Fruit fly (Drosophila melanogaster) whole organism, embryonic: ENCODE data around the gene CG14017.
A peak's percentile ranks its signal among the peaks of the same experiment; 100 is the strongest.

Experiments
- ATbp ChIP-seq: fragments of 200-800 bp; sonication (Bioruptor generic); optimal IDR thresholded peaks from 2 replicates; lab custom pipeline; 2017; ENCODE audit warnings: missing biosample characterization, mild to moderate bottlenecking, missing genetic modification characterization, missing genetic modification reagents
- Bdp1 ChIP-seq: fragments of 200-800 bp; sonication (Bioruptor generic); optimal IDR thresholded peaks from 3 replicates; lab custom pipeline; 2016; ENCODE audit warnings: missing biosample characterization, missing genetic modification characterization
- CG10543 ChIP-seq: fragments of 200-800 bp; sonication (Bioruptor generic); optimal IDR thresholded peaks from 3 replicates; lab custom pipeline; 2017; ENCODE audit warnings: missing biosample characterization, mild to moderate bottlenecking, missing genetic modification characterization, moderate library complexity
- CG11696 ChIP-seq: fragments of 200-800 bp; sonication (Bioruptor generic); IDR thresholded peaks from 2 replicates; pipeline ENCODE4 v1.3.6; 2022; ENCODE audit warnings: missing biosample characterization, missing genetic modification characterization
- CG13624 ChIP-seq: fragments of 200-800 bp; sonication (Bioruptor generic); optimal IDR thresholded peaks from 2 replicates; lab custom pipeline; 2016; ENCODE audit warnings: missing biosample characterization, missing genetic modification characterization
- CG14860 ChIP-seq: fragments of 200-800 bp; sonication (Bioruptor generic); IDR thresholded peaks from 3 replicates; pipeline ENCODE4 v1.3.6; 2022; ENCODE audit warnings: missing biosample characterization, missing genetic modification characterization; ENCODE audit not compliant: partially characterized antibody
- CG15073 ChIP-seq: fragments of 200-800 bp; sonication (Bioruptor generic); optimal IDR thresholded peaks from 2 replicates; lab custom pipeline; 2016; ENCODE audit warnings: missing biosample characterization, missing genetic modification characterization
- CG1832 ChIP-seq: fragments of 200-800 bp; sonication (Bioruptor generic); optimal IDR thresholded peaks from 2 replicates; lab custom pipeline; 2017; ENCODE audit warnings: missing biosample characterization, mild to moderate bottlenecking, missing genetic modification characterization, inconsistent platforms
- CG2129 ChIP-seq: fragments of 200-800 bp; sonication (Bioruptor generic); IDR thresholded peaks from 2 replicates; pipeline ENCODE4 v1.3.6; 2022; ENCODE audit warnings: missing biosample characterization, missing genetic modification characterization; ENCODE audit not compliant: partially characterized antibody
- CG2202 ChIP-seq: fragments of 200-800 bp; sonication (Bioruptor generic); optimal IDR thresholded peaks from 2 replicates; lab custom pipeline; 2018; ENCODE audit warnings: missing biosample characterization, mild to moderate bottlenecking, missing genetic modification characterization
- CG30020 ChIP-seq: fragments of 200-800 bp; optimal IDR thresholded peaks from 2 replicates; lab custom pipeline; 2019; ENCODE audit warnings: missing biosample characterization, mild to moderate bottlenecking, missing genetic modification characterization, moderate library complexity
- CG30431 ChIP-seq: fragments of 200-800 bp; sonication (Bioruptor generic); optimal IDR thresholded peaks from 2 replicates; lab custom pipeline; 2017; ENCODE audit warnings: missing biosample characterization, missing genetic modification characterization
- CG32532 ChIP-seq: fragments of 200-800 bp; sonication (Bioruptor generic); IDR thresholded peaks from 2 replicates; pipeline ENCODE4 v1.3.6; 2022; ENCODE audit warnings: missing biosample characterization, missing genetic modification characterization
- CG32767 ChIP-seq: fragments of 200-800 bp; sonication (Bioruptor generic); IDR thresholded peaks from 2 replicates; pipeline ENCODE4 v1.3.6; 2022; ENCODE audit warnings: missing biosample characterization, missing genetic modification characterization
- CG32772 ChIP-seq: fragments of 200-800 bp; sonication (Bioruptor generic); IDR thresholded peaks from 2 replicates; pipeline ENCODE4 v1.3.6; 2022; ENCODE audit warnings: missing biosample characterization, missing genetic modification characterization
- CG3281 ChIP-seq: fragments of 200-800 bp; sonication (Bioruptor generic); optimal IDR thresholded peaks from 3 replicates; lab custom pipeline; 2017; ENCODE audit warnings: missing biosample characterization, mild to moderate bottlenecking, missing genetic modification characterization
- CG34224 ChIP-seq: fragments of 200-800 bp; sonication (Bioruptor generic); IDR thresholded peaks from 3 replicates; pipeline ENCODE4 v1.3.6; 2022; ENCODE audit warnings: missing biosample characterization, missing genetic modification characterization; ENCODE audit not compliant: partially characterized antibody
- CG5245 ChIP-seq: fragments of 200-800 bp; sonication (Bioruptor generic); optimal IDR thresholded peaks from 3 replicates; lab custom pipeline; 2016; ENCODE audit warnings: missing biosample characterization, missing genetic modification characterization
- CG7839 ChIP-seq: fragments of 200-800 bp; sonication (Bioruptor generic); optimal IDR thresholded peaks from 3 replicates; lab custom pipeline; 2018; ENCODE audit warnings: missing biosample characterization, mild to moderate bottlenecking, missing genetic modification characterization, moderate library complexity
- CG7963 ChIP-seq: fragments of 200-800 bp; sonication (Bioruptor generic); IDR thresholded peaks from 3 replicates; pipeline ENCODE4 v1.3.6; 2022; ENCODE audit warnings: missing biosample characterization, missing genetic modification characterization; ENCODE audit not compliant: partially characterized antibody
- CG8924 ChIP-seq: fragments of 200-800 bp; optimal IDR thresholded peaks from 3 replicates; lab custom pipeline; 2019; ENCODE audit warnings: missing biosample characterization, mild to moderate bottlenecking, missing genetic modification characterization, moderate library complexity
- Dref ChIP-seq: fragments of 200-800 bp; sonication (Bioruptor generic); IDR thresholded peaks from 2 replicates; pipeline ENCODE4 v1.3.6; 2022; ENCODE audit warnings: missing biosample characterization, missing genetic modification characterization
- Ets97D ChIP-seq: fragments of 200-800 bp; sonication (Bioruptor generic); optimal IDR thresholded peaks from 3 replicates; lab custom pipeline; 2016; ENCODE audit warnings: missing biosample characterization, missing genetic modification characterization
- HLHmδ ChIP-seq: fragments of 200-800 bp; sonication (Bioruptor generic); optimal IDR thresholded peaks from 2 replicates; lab custom pipeline; 2018; ENCODE audit warnings: missing biosample characterization, mild to moderate bottlenecking, missing genetic modification characterization, moderate library complexity
- Hr51 ChIP-seq, 2 experiments: fragments of 200-800 bp; sonication (Bioruptor generic); optimal IDR thresholded peaks; 2 replicates in 1 of 2; 3 replicates in 1 of 2; lab custom pipeline; 2016 to 2018; ENCODE audit warnings: missing biosample characterization in 2 of 2, missing genetic modification characterization in 2 of 2, mild to moderate bottlenecking in 1 of 2, moderate library complexity in 1 of 2
- NK7.1 ChIP-seq: fragments of 200-800 bp; sonication (Bioruptor generic); optimal IDR thresholded peaks from 3 replicates; lab custom pipeline; 2016; ENCODE audit warnings: missing biosample characterization, missing genetic modification characterization
- Pdp1 ChIP-seq, 2 experiments: fragments of 200-800 bp; sonication (Bioruptor generic); optimal IDR thresholded peaks; 3 replicates each; lab custom pipeline; 2016; ENCODE audit warnings: missing biosample characterization in 2 of 2, missing genetic modification characterization in 2 of 2, mild to moderate bottlenecking in 1 of 2, moderate library complexity in 1 of 2
- Ptx1 ChIP-seq: fragments of 200-800 bp; sonication (Bioruptor generic); IDR thresholded peaks from 2 replicates; pipeline ENCODE4 v1.3.6; 2022; ENCODE audit warnings: missing biosample characterization, missing genetic modification characterization
- Sry-β ChIP-seq: fragments of 200-800 bp; sonication (Bioruptor generic); optimal IDR thresholded peaks from 2 replicates; lab custom pipeline; 2018; ENCODE audit warnings: missing biosample characterization, mild to moderate bottlenecking, missing genetic modification characterization, moderate library complexity
- Taf1 ChIP-seq: fragments of 200-800 bp; sonication (Bioruptor generic); IDR thresholded peaks from 2 replicates; pipeline ENCODE4 v1.3.6; 2022; ENCODE audit warnings: missing biosample characterization, missing genetic modification characterization
- ara ChIP-seq: fragments of 200-800 bp; sonication (Bioruptor generic); IDR thresholded peaks from 2 replicates; pipeline ENCODE4 v1.3.6; 2022; ENCODE audit warnings: missing biosample characterization, missing genetic modification characterization
- ash1 ChIP-seq: fragments of 200-800 bp; sonication (Bioruptor generic); optimal IDR thresholded peaks from 2 replicates; lab custom pipeline; 2018; ENCODE audit warnings: missing biosample characterization, mild to moderate bottlenecking, missing genetic modification characterization
- btn ChIP-seq: fragments of 200-800 bp; sonication (Bioruptor generic); optimal IDR thresholded peaks from 2 replicates; lab custom pipeline; 2016; ENCODE audit warnings: missing biosample characterization, missing genetic modification characterization
- ems ChIP-seq: fragments of 200-800 bp; sonication (Bioruptor generic); optimal IDR thresholded peaks from 3 replicates; lab custom pipeline; 2016; ENCODE audit warnings: missing biosample characterization, missing genetic modification characterization
- exex ChIP-seq: fragments of 200-800 bp; sonication (Bioruptor generic); optimal IDR thresholded peaks from 4 replicates; lab custom pipeline; 2018; ENCODE audit warnings: missing biosample characterization, mild to moderate bottlenecking, missing genetic modification characterization, moderate library complexity
- eyg ChIP-seq: fragments of 200-800 bp; sonication (Bioruptor generic); optimal IDR thresholded peaks from 3 replicates; lab custom pipeline; 2016; ENCODE audit warnings: missing biosample characterization, missing genetic modification characterization
- knrl ChIP-seq: fragments of 200-800 bp; sonication (Bioruptor generic); IDR thresholded peaks from 3 replicates; pipeline ENCODE4 v1.3.6; 2022; ENCODE audit warnings: missing biosample characterization, missing genetic modification characterization; ENCODE audit not compliant: partially characterized antibody
- pan ChIP-seq, 4 experiments: fragments of >200 bp in 3 of 4; fragments of 200-800 bp in 1 of 4; sonication (Bioruptor generic) in 1 of 4; optimal IDR thresholded peaks in 3 of 4; IDR thresholded peaks in 1 of 4; 2 replicates each; pipeline versions ENCODE4 v1.3.6 to Lab custom; 2017 to 2022; ENCODE audit warnings: missing biosample characterization in 2 of 4, missing genetic modification characterization in 2 of 4, mixed read lengths in 1 of 4
- phol ChIP-seq: fragments of 200-800 bp; sonication (Bioruptor generic); optimal IDR thresholded peaks from 3 replicates; lab custom pipeline; 2018; ENCODE audit warnings: missing biosample characterization, mild to moderate bottlenecking, missing genetic modification characterization, moderate library complexity
- psq ChIP-seq: fragments of 200-800 bp; sonication (Bioruptor generic); optimal IDR thresholded peaks from 2 replicates; lab custom pipeline; 2017; ENCODE audit warnings: missing biosample characterization, missing genetic modification characterization
- pzg ChIP-seq: fragments of 200-800 bp; sonication (Bioruptor generic); optimal IDR thresholded peaks from 3 replicates; lab custom pipeline; 2018; ENCODE audit warnings: missing biosample characterization, mild to moderate bottlenecking, missing genetic modification characterization, moderate library complexity
- so ChIP-seq: fragments of 200-800 bp; sonication (Bioruptor generic); IDR thresholded peaks from 3 replicates; pipeline ENCODE4 v1.3.6; 2022; ENCODE audit warnings: missing biosample characterization, missing genetic modification characterization
- sob ChIP-seq: fragments of 200-800 bp; sonication (Bioruptor generic); IDR thresholded peaks from 2 replicates; pipeline ENCODE4 v1.3.6; 2022; ENCODE audit warnings: missing biosample characterization, missing genetic modification characterization
- ssp ChIP-seq: fragments of 200-800 bp; sonication (Bioruptor generic); IDR thresholded peaks from 2 replicates; pipeline ENCODE4 v1.3.6; 2022; ENCODE audit warnings: missing biosample characterization, missing genetic modification characterization
- tna ChIP-seq: fragments of 200-800 bp; sonication (Bioruptor generic); IDR thresholded peaks from 2 replicates; pipeline ENCODE4 v1.3.6; 2022; ENCODE audit warnings: missing biosample characterization, missing genetic modification characterization; ENCODE audit not compliant: partially characterized antibody
- zfh2 ChIP-seq: fragments of 200-800 bp; sonication (Bioruptor generic); optimal IDR thresholded peaks from 2 replicates; lab custom pipeline; 2016; ENCODE audit warnings: missing biosample characterization, missing genetic modification characterization

Gene CG14017

DNA sequence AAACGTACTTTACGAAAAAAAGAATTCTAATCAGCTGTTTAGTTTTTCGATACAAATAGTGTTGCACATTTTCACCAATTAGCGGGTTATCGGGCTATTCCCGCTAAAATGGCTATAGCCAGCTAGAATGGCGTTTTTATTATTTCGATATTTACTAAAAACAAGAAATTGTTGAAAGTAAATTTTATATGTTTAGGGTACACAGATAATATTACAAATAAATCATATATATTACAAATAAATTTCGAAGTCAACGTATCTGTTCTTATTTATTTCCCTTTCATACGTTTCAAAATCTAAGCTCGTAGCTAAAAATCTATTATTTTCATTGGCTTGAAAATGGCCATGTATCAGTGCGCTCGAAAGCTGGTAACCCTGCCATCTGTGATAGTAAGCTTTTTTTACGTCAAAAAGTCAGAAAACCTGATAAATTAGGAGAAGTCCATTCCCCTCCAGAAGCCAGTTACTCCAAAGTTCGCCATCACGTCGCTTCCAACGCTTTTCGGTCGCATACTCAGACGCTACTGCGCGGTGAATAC lies 33.8 kb upstream of the CG14017 start, which contains the start of the genes CG7382 and cl (continued):
- TF ChIP-seq CG10543, result peak; percentile 57
- TF ChIP-seq CG34224, result no peak
- TF ChIP-seq CG15073 (GFP tag; lab: Kevin White, UChicago), result no peak
- peak; percentile 22 for TF ChIP-seq CG8924 (tag; lab: Kevin White, UChicago)
- no peak for TF ChIP-seq CG3281 (GFP tag; lab: Kevin White, UChicago)
- no peak for TF ChIP-seq so (GFP tag; lab: Robert Waterston, UW)
- TF ChIP-seq knrl, result no peak
- no peak for TF ChIP-seq CG32772 (GFP tag; lab: Robert Waterston, UW)
- TF ChIP-seq phol, result peak; percentile 72
- no peak for TF ChIP-seq ATbp (GFP tag; lab: Kevin White, UChicago)
- TF ChIP-seq CG5245 (GFP tag; lab: Kevin White, UChicago), result no peak
- no peak for TF ChIP-seq CG7963 (GFP tag; lab: Robert Waterston, UW)
- TF ChIP-seq eyg (GFP tag; lab: Kevin White, UChicago), result no peak
- TF ChIP-seq CG2202, result no peak
- TF ChIP-seq tna (GFP tag; lab: Robert Waterston, UW), result no peak
- TF ChIP-seq Dref (GFP tag; lab: Robert Waterston, UW), result peak; percentile 59
- no peak for TF ChIP-seq CG1832 (GFP tag; lab: Kevin White, UChicago)
- TF ChIP-seq btn (GFP tag; lab: Kevin White, UChicago), result no peak
- TF ChIP-seq NK7.1 (GFP tag; lab: Kevin White, UChicago), result no peak
- no peak for TF ChIP-seq ash1 (GFP tag; lab: Kevin White, UChicago)

DNA sequence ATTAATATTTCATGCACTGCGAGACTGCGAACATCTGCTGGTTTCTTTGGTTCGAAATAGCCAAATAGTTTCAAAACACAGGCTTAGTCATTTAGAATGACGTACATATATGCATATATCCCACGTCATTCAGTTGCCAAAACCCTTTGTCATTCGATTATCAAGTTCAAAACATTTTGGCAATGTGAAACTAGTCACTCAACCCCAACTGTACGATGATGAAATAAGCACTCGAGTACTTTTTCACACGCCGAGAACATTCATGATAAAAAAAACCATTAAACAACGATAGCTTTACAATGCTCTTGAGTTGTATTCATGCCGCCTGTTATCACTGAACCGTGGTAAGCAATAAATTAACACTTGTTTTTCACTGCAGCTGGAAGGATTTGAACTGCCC lies 32.9 kb upstream of the CG14017 start:
- TF ChIP-seq Pdp1 (GFP tag; optimal IDR thresholded peaks at IDR 0.05; lab: Kevin White, UChicago), result peak in 1 of 2 experiments; percentile 20
- TF ChIP-seq exex (tag; lab: Kevin White, UChicago), result peak; percentile 33
- TF ChIP-seq pan (optimal IDR thresholded peaks at IDR 0.05; lab: Kevin White, UChicago), result no peak
- TF ChIP-seq pan (GFP tag; optimal IDR thresholded peaks at IDR 0.05 in 1 of 2, IDR thresholded peaks at IDR 0.05 in 1 of 2), result peak in 1 of 2 experiments; percentile 7
- no peak for TF ChIP-seq pzg (GFP tag; lab: Kevin White, UChicago)
- peak; percentile 71 for TF ChIP-seq CG11696
- TF ChIP-seq CG7839, result peak; percentile 11
- TF ChIP-seq HLHmδ (GFP tag; lab: Kevin White, UChicago), result no peak
- no peak for TF ChIP-seq CG30020

DNA sequence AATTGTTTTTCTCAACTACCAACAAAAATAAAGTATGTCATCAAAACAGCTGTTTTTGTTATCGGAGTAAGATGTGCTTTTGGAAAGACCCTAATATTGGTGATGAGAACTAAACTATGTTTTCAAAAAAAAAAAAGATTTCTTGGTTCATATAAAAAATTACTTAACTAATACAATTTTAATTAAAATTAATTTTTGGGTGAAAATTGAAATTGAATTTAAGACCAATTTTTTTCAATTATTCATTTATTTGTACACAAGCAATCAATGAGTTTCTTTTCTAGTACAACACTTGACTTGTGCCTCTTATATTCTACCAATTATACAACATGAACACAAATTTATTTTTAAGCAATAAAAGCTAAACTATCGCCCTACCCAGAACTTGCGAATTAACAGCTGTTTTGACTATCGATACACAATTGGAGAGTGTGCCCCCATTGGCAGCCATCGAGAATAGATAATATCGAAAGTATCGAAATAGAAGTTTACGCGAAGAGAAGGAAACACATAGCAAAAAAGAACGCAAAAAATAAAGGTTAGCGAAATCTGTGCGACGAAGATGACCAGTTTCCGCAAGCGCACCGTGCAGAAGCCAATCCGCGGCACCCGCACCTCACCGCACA lies 29.7 kb upstream of the CG14017 start, which contains the start of the genes Vps52 and Elp4:
Vps52 (minus strand) TSS at position 51 of the 626 bp plus-strand sequence.
Elp4 (plus strand) TSS at position 292 of the 626 bp plus-strand sequence.
- TF ChIP-seq CG32532 (GFP tag; lab: Robert Waterston, UW), result peak; percentile 80
- peak; percentile 82 for TF ChIP-seq CG30020
- TF ChIP-seq zfh2 (GFP tag; lab: Kevin White, UChicago), result peak; percentile 64
- peak; percentile 80 for TF ChIP-seq ssp (GFP tag; lab: Robert Waterston, UW)
- peak; percentile 21 for TF ChIP-seq CG30431 (GFP tag; lab: Kevin White, UChicago)
- no peak for TF ChIP-seq Bdp1 (GFP tag; lab: Kevin White, UChicago)
- peak; percentile 64; the same call in 1 of the 3 replicates for TF ChIP-seq so (GFP tag; lab: Robert Waterston, UW)
- peak; percentile 79 for TF ChIP-seq Sry-β (GFP tag; lab: Kevin White, UChicago)
- peak; percentile 16 for TF ChIP-seq ems (GFP tag; lab: Kevin White, UChicago)
- peak; percentile 65; the same call in 1 of the 2 replicates for TF ChIP-seq CG32767 (GFP tag; lab: Robert Waterston, UW)
- peak; percentile 72; the same call in 2 of the 3 replicates for TF ChIP-seq CG14860
- peak in 1 of 2 experiments; percentile 41 for TF ChIP-seq Hr51 (GFP tag; optimal IDR thresholded peaks at IDR 0.05; lab: Kevin White, UChicago)
- peak; percentile 68 for TF ChIP-seq Ptx1 (GFP tag; lab: Robert Waterston, UW)
- TF ChIP-seq Ets97D (GFP tag; lab: Kevin White, UChicago), result peak; percentile 45
- no peak for TF ChIP-seq ara (GFP tag; lab: Robert Waterston, UW)
- TF ChIP-seq psq (GFP tag; lab: Kevin White, UChicago), result peak; percentile 68
- TF ChIP-seq sob, result peak; percentile 61
- peak; percentile 31 for TF ChIP-seq CG13624 (GFP tag; lab: Kevin White, UChicago)
- TF ChIP-seq Taf1 (GFP tag; lab: Robert Waterston, UW), result peak; percentile 29; the same call in 1 of the 2 replicates
- peak; percentile 63 for TF ChIP-seq CG2129 (GFP tag; lab: Robert Waterston, UW)
